Fruit fly (Drosophila melanogaster) whole organism, prepupa: ENCODE data around the gene Sil1.

Experiments used
- Blimp-1 ChIP-seq: fragments of 200-800 bp; sonication (Bioruptor generic); optimal IDR thresholded peaks from 3 replicates; lab custom pipeline; 2017; ENCODE audit warnings: missing biosample characterization, missing genetic modification characterization, mild to moderate bottlenecking, moderate library complexity, missing genetic modification reagents
- CG10631 ChIP-seq: fragments of 200-800 bp; sonication (Bioruptor generic); optimal IDR thresholded peaks from 2 replicates; lab custom pipeline; 2016; ENCODE audit warnings: missing biosample characterization, missing genetic modification characterization
- CG32006 ChIP-seq: fragments of 200-800 bp; sonication (Bioruptor generic); optimal IDR thresholded peaks from 3 replicates; lab custom pipeline; 2017; ENCODE audit warnings: missing biosample characterization, mild to moderate bottlenecking, missing genetic modification characterization
- CG34406 ChIP-seq: fragments of 200-800 bp; sonication (Bioruptor generic); optimal IDR thresholded peaks from 3 replicates; lab custom pipeline; 2016; ENCODE audit warnings: missing biosample characterization, missing genetic modification characterization
- Eip75B ChIP-seq: fragments of 200-800 bp; sonication (Bioruptor generic); optimal IDR thresholded peaks from 3 replicates; lab custom pipeline; 2016; ENCODE audit warnings: missing biosample characterization, missing genetic modification characterization
- Eip93F ChIP-seq: fragments of 200-800 bp; sonication (Bioruptor generic); optimal IDR thresholded peaks from 2 replicates; lab custom pipeline; 2016; ENCODE audit warnings: missing biosample characterization, mild to moderate bottlenecking, missing genetic modification characterization
- Lpt ChIP-seq: fragments of 200-800 bp; sonication (Bioruptor generic); optimal IDR thresholded peaks from 3 replicates; lab custom pipeline; 2016; ENCODE audit warnings: missing biosample characterization, missing genetic modification characterization
- Sox15 ChIP-seq: fragments of 200-800 bp; sonication (Bioruptor generic); optimal IDR thresholded peaks from 3 replicates; lab custom pipeline; 2016; ENCODE audit warnings: missing biosample characterization, missing genetic modification characterization
- dsx ChIP-seq: fragments of 200-800 bp; optimal IDR thresholded peaks from 3 replicates; lab custom pipeline; 2019; ENCODE audit warnings: missing biosample characterization, mild to moderate bottlenecking, missing genetic modification characterization, moderate library complexity; ENCODE audit not compliant: poor library complexity, severe bottlenecking
- vri ChIP-seq: fragments of 200-800 bp; sonication (Bioruptor generic); optimal IDR thresholded peaks from 3 replicates; lab custom pipeline; 2016; ENCODE audit warnings: missing biosample characterization, mild to moderate bottlenecking, missing genetic modification characterization

dm6 chr3R:25215997-25216396, 19.3 kb downstream of the Sil1 start, which contains the start of gene CG31106:
- TF ChIP-seq dsx, result no peak
- TF ChIP-seq Sox15 (GFP tag; lab: Kevin White, UChicago), result no peak
- no peak for TF ChIP-seq Eip93F (GFP tag; lab: Kevin White, UChicago)
- TF ChIP-seq CG32006 (GFP tag; lab: Kevin White, UChicago), result no peak
- TF ChIP-seq CG34406 (GFP tag; lab: Kevin White, UChicago), result no peak
- no peak for TF ChIP-seq Blimp-1 (GFP tag; lab: Kevin White, UChicago)
- no peak for TF ChIP-seq Eip75B (GFP tag; lab: Kevin White, UChicago)
- TF ChIP-seq Lpt (GFP tag; lab: Kevin White, UChicago), result no peak
- TF ChIP-seq vri (GFP tag; lab: Kevin White, UChicago), result no peak
- no peak for TF ChIP-seq CG10631 (GFP tag; lab: Kevin White, UChicago)
